Worm (Caenorhabditis elegans) whole organism, L1 larva: Measurements from ENCODE around the gene tbc-14.
A peak's percentile ranks its signal among the peaks of the same experiment; 100 is the strongest.

Source experiments
- C04F5.9 ChIP-seq: sonication (generic microtip); optimal IDR thresholded peaks from 2 replicates; lab custom pipeline; 2016; ENCODE audit warnings: missing genetic modification characterization, missing compliant biosample characterization
- C34B4.2 ChIP-seq: sonication (generic microtip); optimal IDR thresholded peaks from 2 replicates; lab custom pipeline; 2017; ENCODE audit warnings: mild to moderate bottlenecking, missing genetic modification characterization, missing compliant biosample characterization
- Y116A8C.19 ChIP-seq: sonication (generic microtip); optimal IDR thresholded peaks from 2 replicates; lab custom pipeline; 2016; ENCODE audit warnings: missing compliant biosample characterization, missing genetic modification characterization, borderline replicate concordance
- aha-1 ChIP-seq: fragments of 150-350 bp; optimal IDR thresholded peaks from 2 replicates; lab custom pipeline; 2014; ENCODE audit warnings: missing biosample characterization, missing genetic modification characterization
- alr-1 ChIP-seq: fragments of 200-800 bp; sonication (Bioruptor generic); optimal IDR thresholded peaks from 2 replicates; lab custom pipeline; 2018; ENCODE audit warnings: borderline replicate concordance, mild to moderate bottlenecking, missing genetic modification characterization, missing compliant biosample characterization
- ama-1 ChIP-seq: fragments of 150-350 bp; optimal IDR thresholded peaks from 2 replicates; lab custom pipeline; 2014
- blmp-1 ChIP-seq: fragments of 150-350 bp; optimal IDR thresholded peaks from 2 replicates; lab custom pipeline; 2014; ENCODE audit warnings: missing biosample characterization, missing genetic modification characterization
- ceh-63 ChIP-seq: fragments of 200-800 bp; sonication (Bioruptor generic); optimal IDR thresholded peaks from 2 replicates; lab custom pipeline; 2018; ENCODE audit warnings: mild to moderate bottlenecking, missing genetic modification characterization, missing compliant biosample characterization
- ceh-8 ChIP-seq: fragments of 200-800 bp; sonication (Bioruptor generic); optimal IDR thresholded peaks from 2 replicates; lab custom pipeline; 2018; ENCODE audit warnings: mild to moderate bottlenecking, missing genetic modification characterization, moderate library complexity, missing compliant biosample characterization
- ceh-82 ChIP-seq, 3 experiments: fragments of 150-350 bp in 1 of 3; sonication (generic microtip) in 2 of 3; optimal IDR thresholded peaks; 2 replicates each; lab custom pipeline; 2014 to 2017; ENCODE audit warnings: missing biosample characterization in 3 of 3, missing genetic modification characterization in 3 of 3
- ceh-90 ChIP-seq: sonication (generic microtip); optimal IDR thresholded peaks from 2 replicates; lab custom pipeline; 2016; ENCODE audit warnings: missing genetic modification characterization, missing compliant biosample characterization
- dpl-1 ChIP-seq, 3 experiments: fragments of 150-350 bp in 2 of 3; sonication (generic microtip) in 1 of 3; optimal IDR thresholded peaks; 2 replicates each; lab custom pipeline; 2014 to 2017; ENCODE audit warnings: missing biosample characterization in 3 of 3, missing genetic modification characterization in 3 of 3, missing genetic modification reagents in 3 of 3
- efl-1 ChIP-seq, 4 experiments: fragments of 150-350 bp; optimal IDR thresholded peaks in 3 of 4; peaks in 1 of 4; 1 replicate in 1 of 4; 2 replicates in 3 of 4; lab custom pipeline; 2014; ENCODE audit warnings: missing biosample characterization in 2 of 4, missing genetic modification characterization in 2 of 4, missing genetic modification reagents in 2 of 4
- efl-3 ChIP-seq: fragments of 200-800 bp; sonication (Bioruptor generic); optimal IDR thresholded peaks from 2 replicates; lab custom pipeline; 2018; ENCODE audit warnings: mild to moderate bottlenecking, missing genetic modification characterization, missing compliant biosample characterization
- fkh-10 ChIP-seq: sonication (generic microtip); optimal IDR thresholded peaks from 2 replicates; lab custom pipeline; 2017; ENCODE audit warnings: missing biosample characterization, missing genetic modification reagents, missing genetic modification characterization
- fkh-8 ChIP-seq: sonication (generic microtip); optimal IDR thresholded peaks from 2 replicates; lab custom pipeline; 2016; ENCODE audit warnings: mild to moderate bottlenecking, missing genetic modification characterization, missing compliant biosample characterization
- grh-1 ChIP-seq: fragments of 200-800 bp; sonication (Bioruptor generic); IDR thresholded peaks from 2 replicates; pipeline ENCODE4 v1.3.6; 2022; ENCODE audit warnings: missing genetic modification reagents, missing genetic modification characterization, missing compliant biosample characterization
- hlh-17 ChIP-seq: fragments of 200-800 bp; sonication (Bioruptor generic); optimal IDR thresholded peaks from 2 replicates; lab custom pipeline; 2018; ENCODE audit warnings: missing genetic modification characterization, mild to moderate bottlenecking, missing compliant biosample characterization, moderate library complexity, borderline replicate concordance
- irx-1 ChIP-seq: sonication (generic microtip); optimal IDR thresholded peaks from 2 replicates; lab custom pipeline; 2016; ENCODE audit warnings: missing genetic modification characterization, missing compliant biosample characterization
- lin-13 ChIP-seq: fragments of 150-350 bp; optimal IDR thresholded peaks from 2 replicates; lab custom pipeline; 2014; ENCODE audit warnings: missing biosample characterization, missing genetic modification reagents, missing genetic modification characterization
- lin-15B ChIP-seq: fragments of 150-350 bp; sonication (generic microtip); optimal IDR thresholded peaks from 3 replicates; lab custom pipeline; 2014; ENCODE audit warnings: missing biosample characterization, missing genetic modification characterization
- lin-35 ChIP-seq, 2 experiments: fragments of 150-350 bp; optimal IDR thresholded peaks; 2 replicates each; lab custom pipeline; 2014; ENCODE audit warnings: missing biosample characterization in 2 of 2, missing genetic modification characterization in 2 of 2, missing genetic modification reagents in 2 of 2
- mdl-1 ChIP-seq, 2 experiments: fragments of 150-350 bp; optimal IDR thresholded peaks; 2 replicates each; lab custom pipeline; 2014 to 2017; ENCODE audit warnings: missing biosample characterization in 2 of 2, missing genetic modification characterization in 2 of 2, inconsistent platforms in 1 of 2
- nhr-11 ChIP-seq: fragments of 150-350 bp; optimal IDR thresholded peaks from 2 replicates; lab custom pipeline; 2014; ENCODE audit warnings: missing biosample characterization, missing genetic modification characterization
- nhr-19 ChIP-seq: fragments of 200-800 bp; sonication (Bioruptor generic); conservative IDR thresholded peaks from 2 replicates; pipeline ENCODE4 v1.3.6; 2022; ENCODE audit warnings: missing genetic modification characterization, missing compliant biosample characterization
- nhr-28 ChIP-seq: fragments of 150-350 bp; optimal IDR thresholded peaks from 2 replicates; lab custom pipeline; 2014; ENCODE audit warnings: missing biosample characterization, missing genetic modification characterization
- nhr-47 ChIP-seq: sonication (generic microtip); optimal IDR thresholded peaks from 2 replicates; lab custom pipeline; 2016; ENCODE audit warnings: mild to moderate bottlenecking, missing genetic modification characterization, moderate library complexity, missing compliant biosample characterization
- nhr-76 ChIP-seq: sonication (generic microtip); optimal IDR thresholded peaks from 2 replicates; lab custom pipeline; 2017; ENCODE audit warnings: missing biosample characterization, missing genetic modification characterization
- nhr-77 ChIP-seq: fragments of 150-350 bp; optimal IDR thresholded peaks from 2 replicates; lab custom pipeline; 2014; ENCODE audit warnings: missing biosample characterization, missing genetic modification characterization
- nhr-84 ChIP-seq: sonication (generic microtip); optimal IDR thresholded peaks from 2 replicates; lab custom pipeline; 2017; ENCODE audit warnings: missing biosample characterization, missing genetic modification characterization
- nhr-85 ChIP-seq: sonication (generic microtip); peaks from one replicate; lab custom pipeline; 2016; ENCODE audit warnings: missing genetic modification characterization, inconsistent platforms, missing compliant biosample characterization
- nhr-90 ChIP-seq: sonication (generic microtip); optimal IDR thresholded peaks from 2 replicates; lab custom pipeline; 2016; ENCODE audit warnings: mild to moderate bottlenecking, missing genetic modification characterization, missing compliant biosample characterization; ENCODE audit not compliant: poor library complexity
- pag-3 ChIP-seq: sonication (generic microtip); optimal IDR thresholded peaks from 2 replicates; lab custom pipeline; 2017; ENCODE audit warnings: missing genetic modification characterization, mild to moderate bottlenecking, missing compliant biosample characterization, antibody characterized with exemption, borderline replicate concordance; ENCODE audit not compliant: insufficient read depth
- pax-3 ChIP-seq: fragments of 200-800 bp; sonication (Bioruptor generic); optimal IDR thresholded peaks from 2 replicates; lab custom pipeline; 2018; ENCODE audit warnings: mild to moderate bottlenecking, missing genetic modification characterization, moderate library complexity, missing compliant biosample characterization
- rnt-1 ChIP-seq: sonication (generic microtip); optimal IDR thresholded peaks from 2 replicates; lab custom pipeline; 2016; ENCODE audit warnings: mild to moderate bottlenecking, missing genetic modification characterization, moderate library complexity, missing compliant biosample characterization
- snpc-4 ChIP-seq: fragments of 150-350 bp; optimal IDR thresholded peaks from 2 replicates; lab custom pipeline; 2014; ENCODE audit warnings: missing biosample characterization, missing genetic modification characterization
- snu-23 ChIP-seq: sonication (generic microtip); optimal IDR thresholded peaks from 2 replicates; lab custom pipeline; 2016; ENCODE audit warnings: missing genetic modification characterization, missing compliant biosample characterization
- sox-4 ChIP-seq: sonication (generic microtip); optimal IDR thresholded peaks from 2 replicates; lab custom pipeline; 2016; ENCODE audit warnings: missing genetic modification characterization, missing compliant biosample characterization
- sptf-1 ChIP-seq: fragments of 150-350 bp; optimal IDR thresholded peaks from 2 replicates; lab custom pipeline; 2014; ENCODE audit warnings: missing biosample characterization, missing genetic modification characterization
- sup-37 ChIP-seq: fragments of 200-800 bp; sonication (Bioruptor generic); optimal IDR thresholded peaks from 2 replicates; lab custom pipeline; 2018; ENCODE audit warnings: mild to moderate bottlenecking, missing genetic modification characterization, missing compliant biosample characterization
- swsn-7 ChIP-seq: sonication (generic microtip); optimal IDR thresholded peaks from 2 replicates; lab custom pipeline; 2016; ENCODE audit warnings: missing genetic modification characterization, missing compliant biosample characterization
- unc-130 ChIP-seq: fragments of 150-350 bp; optimal IDR thresholded peaks from 2 replicates; lab custom pipeline; 2017; ENCODE audit warnings: missing biosample characterization, missing genetic modification characterization, inconsistent platforms
- unc-30 ChIP-seq: sonication (generic microtip); optimal IDR thresholded peaks from 2 replicates; lab custom pipeline; 2017; ENCODE audit warnings: missing biosample characterization, missing genetic modification characterization
- unc-62 ChIP-seq: fragments of 150-350 bp; optimal IDR thresholded peaks from 2 replicates; lab custom pipeline; 2014; ENCODE audit warnings: missing biosample characterization, missing genetic modification reagents, missing genetic modification characterization
- unc-98 ChIP-seq: fragments of 200-800 bp; sonication (Bioruptor generic); IDR thresholded peaks from 2 replicates; pipeline ENCODE4 v1.3.6; 2022; ENCODE audit warnings: missing genetic modification characterization, missing compliant biosample characterization
- vab-15 ChIP-seq: sonication (generic microtip); optimal IDR thresholded peaks from 2 replicates; lab custom pipeline; 2017; ENCODE audit warnings: missing genotype, mild to moderate bottlenecking, missing genetic modification characterization, missing compliant biosample characterization
- xbp-1 ChIP-seq: sonication (generic microtip); optimal IDR thresholded peaks from 2 replicates; lab custom pipeline; 2016; ENCODE audit warnings: missing genetic modification characterization, missing compliant biosample characterization
- zag-1 ChIP-seq: fragments of 150-350 bp; optimal IDR thresholded peaks from 2 replicates; lab custom pipeline; 2014; ENCODE audit warnings: missing biosample characterization, missing genetic modification characterization
- zip-4 ChIP-seq: fragments of 200-800 bp; sonication (Bioruptor generic); optimal IDR thresholded peaks from 2 replicates; lab custom pipeline; 2018; ENCODE audit warnings: mild to moderate bottlenecking, missing genetic modification characterization, moderate library complexity, missing compliant biosample characterization
- ztf-4 ChIP-seq: fragments of 150-350 bp; optimal IDR thresholded peaks from 2 replicates; lab custom pipeline; 2014; ENCODE audit warnings: missing biosample characterization, missing genetic modification characterization

The tbc-14 gene

ce11 chrII:13461604-13462375 is 14.4 kb upstream of the tbc-14 start (continued):
- TF ChIP-seq swsn-7 (tag; lab: Kevin White, UChicago) (peak; percentile 62), nhr-19 (peak; percentile 99), nhr-84 (no peak), nhr-11 (peak; percentile 24), nhr-28 (no peak), pax-3 (peak; percentile 5), xbp-1 (peak; percentile 48), fkh-8 (tag; lab: Kevin White, UChicago) (peak; percentile 30), snu-23 (GFP tag; lab: Kevin White, UChicago) (peak; percentile 89), dpl-1 (GFP tag; optimal IDR thresholded peaks at IDR 0.05; lab: Kevin White, UChicago) (peak; percentile 10 to 45 (median 30)), ceh-63 (GFP tag; lab: Kevin White, UChicago) (no peak), ceh-8 (GFP tag; lab: Kevin White, UChicago) (no peak), sptf-1 (no peak), nhr-76 (no peak), efl-3 (GFP tag; lab: Kevin White, UChicago) (no peak), grh-1 (GFP tag; lab: Robert Waterston, UW) (0 out of 2 replicates have a peak, but pooled peaks have one; percentile 9), lin-35 (GFP tag; optimal IDR thresholded peaks at IDR 0.05; lab: Kevin White, UChicago) (peak; percentile 39 to 65), ceh-82 (tag; optimal IDR thresholded peaks at IDR 0.05; lab: Kevin White, UChicago) (peak in 2 of 3 experiments; percentile 24 to 38), unc-98 (GFP tag; lab: Robert Waterston, UW) (peak; percentile 26; the same call in 1 of the 2 replicates), sup-37 (GFP tag; lab: Kevin White, UChicago) (peak; percentile 38), nhr-47 (tag; lab: Kevin White, UChicago) (peak; percentile 71), hlh-17 (GFP tag; lab: Kevin White, UChicago) (no peak), nhr-77 (tag; lab: Kevin White, UChicago) (no peak), blmp-1 (tag; lab: Kevin White, UChicago) (peak; percentile 75), irx-1 (tag; lab: Kevin White, UChicago) (peak; percentile 50), sox-4 (tag; lab: Kevin White, UChicago) (peak; percentile 40), zag-1 (tag; lab: Kevin White, UChicago) (no peak), fkh-10 (no peak), aha-1 (tag; lab: Kevin White, UChicago) (no peak), mdl-1 (tag; optimal IDR thresholded peaks at IDR 0.05; lab: Kevin White, UChicago) (peak in 1 of 2 experiments; percentile 92), ztf-4 (tag; lab: Kevin White, UChicago) (peak; percentile 76), alr-1 (tag; lab: Kevin White, UChicago) (no peak), C34B4.2 (tag; lab: Kevin White, UChicago) (no peak), unc-130 (tag; lab: Kevin White, UChicago) (peak; percentile 89), pag-3 (tag; lab: Kevin White, UChicago) (no peak), snpc-4 (tag; lab: Kevin White, UChicago) (no peak), lin-15B (no peak), efl-1 (optimal IDR thresholded peaks at IDR 0.05; lab: Kevin White, UChicago) (peak; percentile 9 to 37), efl-1 (GFP tag; optimal IDR thresholded peaks at IDR 0.05 in 1 of 2; lab: Kevin White, UChicago) (peak; percentile 3 to 87), lin-13 (GFP tag; lab: Kevin White, UChicago) (peak; percentile 29), nhr-90 (tag; lab: Kevin White, UChicago) (peak; percentile 71), unc-62 (no peak), rnt-1 (tag; lab: Kevin White, UChicago) (peak; percentile 85), zip-4 (GFP tag; lab: Kevin White, UChicago) (peak; percentile 15), unc-30 (tag; lab: Kevin White, UChicago) (no peak), Y116A8C.19 (tag; lab: Kevin White, UChicago) (no peak), ama-1 (lab: Kevin White, UChicago) (peak; percentile 87), C04F5.9 (tag; lab: Kevin White, UChicago) (peak; percentile 13), nhr-85 (tag; lab: Kevin White, UChicago) (peak; percentile 95), ceh-90 (tag; lab: Kevin White, UChicago) (no peak), vab-15 (tag; lab: Kevin White, UChicago) (no peak)
